Worm (Caenorhabditis elegans): ENCODE data around the gene grl-14.

Gene grl-14

DNA sequence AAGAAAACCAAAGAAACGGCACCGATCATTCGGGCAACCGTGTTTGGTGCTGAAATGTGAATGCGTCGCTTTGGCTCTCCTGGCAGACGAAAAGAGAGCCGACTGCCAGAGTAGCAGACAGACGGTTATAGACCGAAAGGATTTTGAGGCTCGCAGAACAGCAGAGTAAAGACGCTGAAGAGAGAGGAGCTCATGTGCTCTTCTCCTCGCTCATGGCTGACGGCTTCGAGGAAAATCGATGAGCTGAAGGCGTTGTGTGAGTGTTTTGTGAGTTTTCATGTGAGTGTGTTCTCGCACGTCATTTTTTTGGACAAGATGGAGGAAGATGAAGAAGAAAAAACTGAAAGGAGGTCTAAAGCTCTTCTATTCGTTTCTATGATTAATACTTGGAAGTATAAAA is 3.5 kb downstream of the grl-14 start, which contains the start of gene sbt-1 (continued):
- TF ChIP-seq fos-1 (tag; optimal IDR thresholded peaks at IDR 0.05) (peak; percentile 37), mdl-1 (tag; optimal IDR thresholded peaks at IDR 0.05) (peak in 1 of 2 experiments; percentile 45), mep-1 (tag; optimal IDR thresholded peaks at IDR 0.05) (peak; percentile 58), unc-86 (tag; optimal IDR thresholded peaks at IDR 0.05) (peak; percentile 86)

DNA sequence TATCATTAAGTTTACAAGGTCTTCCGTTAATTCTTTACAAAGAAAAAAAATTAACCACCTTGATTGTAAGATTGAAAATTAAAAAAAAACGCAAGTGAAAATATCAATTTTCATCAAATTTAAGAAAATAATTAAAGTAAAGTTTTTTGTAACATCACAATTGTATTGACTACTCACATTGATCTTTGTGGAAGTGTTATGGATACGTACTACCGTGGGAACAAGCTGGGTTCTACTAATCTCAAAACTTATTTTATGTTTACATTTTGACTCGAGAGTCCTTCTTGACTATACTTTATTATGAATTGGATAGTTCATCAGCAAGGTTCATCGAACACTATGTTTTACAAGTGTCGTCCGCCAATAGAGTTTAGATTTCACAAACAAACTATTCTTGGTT is 4.2 kb downstream of the grl-14 start, which contains the start of gene num-1:
Gene num-1 (plus strand): TSS at position 301 of the 400 bp plus-strand sequence.
- TF ChIP-seq C34B4.2 (tag; optimal IDR thresholded peaks at IDR 0.05) (no peak), efl-1 (optimal IDR thresholded peaks at IDR 0.05) (no peak), efl-1 (GFP tag; optimal IDR thresholded peaks at IDR 0.05 in 1 of 2) (no peak), lin-35 (GFP tag; optimal IDR thresholded peaks at IDR 0.05) (no peak), nhr-19 (GFP tag; conservative IDR thresholded peaks at IDR 0.05) (no peak)

DNA sequence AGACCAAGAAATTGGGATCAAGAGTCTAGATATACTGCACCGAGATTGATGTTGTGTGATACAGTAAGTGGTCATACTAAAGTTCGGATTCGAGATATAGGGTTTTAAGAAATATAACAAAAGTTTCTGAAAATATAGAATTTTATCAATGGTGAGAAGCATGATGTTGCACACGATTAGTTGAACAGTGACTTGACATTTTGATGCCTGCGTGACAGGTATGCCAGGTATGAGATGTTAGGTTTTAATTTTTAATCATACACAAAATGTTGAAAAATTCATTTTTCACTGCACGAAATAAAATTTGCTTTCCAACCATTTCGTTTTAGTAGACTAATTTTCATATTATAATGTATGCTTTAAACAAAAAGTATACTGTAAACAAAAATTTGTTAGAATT is 5.0 kb downstream of the grl-14 start:
- TF ChIP-seq nhr-19 (GFP tag; conservative IDR thresholded peaks at IDR 0.05), result no peak
- no peak for TF ChIP-seq zag-1 (tag; optimal IDR thresholded peaks at IDR 0.05)
- TF ChIP-seq nhr-90 (tag; optimal IDR thresholded peaks at IDR 0.05; ENCODE audit: poor library complexity), result no peak
- no peak for TF ChIP-seq nhr-47 (tag; optimal IDR thresholded peaks at IDR 0.05)
- no peak for TF ChIP-seq nhr-12 (tag; optimal IDR thresholded peaks at IDR 0.05)
- no peak for TF ChIP-seq sox-4 (tag; optimal IDR thresholded peaks at IDR 0.05)
- TF ChIP-seq unc-62 (GFP tag; optimal IDR thresholded peaks at IDR 0.05), result no peak
- TF ChIP-seq dsc-1 (tag; optimal IDR thresholded peaks at IDR 0.05), result no peak
- no peak for TF ChIP-seq skn-1 (tag; optimal IDR thresholded peaks at IDR 0.05)
- TF ChIP-seq sptf-1 (tag; optimal IDR thresholded peaks at IDR 0.05), result no peak
- no peak for TF ChIP-seq fkh-4 (tag; optimal IDR thresholded peaks at IDR 0.05; ENCODE audit: borderline replicate concordance)
- no peak for TF ChIP-seq lsy-2 (tag; optimal IDR thresholded peaks at IDR 0.05)
- no peak for TF ChIP-seq fkh-10 (GFP tag; optimal IDR thresholded peaks at IDR 0.05)
- TF ChIP-seq tlp-1 (tag; optimal IDR thresholded peaks at IDR 0.05), result no peak
- TF ChIP-seq nhr-11 (tag; optimal IDR thresholded peaks at IDR 0.05), result no peak
- TF ChIP-seq zip-4 (GFP tag; optimal IDR thresholded peaks at IDR 0.05), result no peak
- no peak for TF ChIP-seq jun-1 (tag; optimal IDR thresholded peaks at IDR 0.05)
- TF ChIP-seq egl-13 (tag; optimal IDR thresholded peaks at IDR 0.05), result no peak
- TF ChIP-seq hlh-17 (GFP tag; optimal IDR thresholded peaks at IDR 0.05; ENCODE audit: borderline replicate concordance), result no peak
- TF ChIP-seq fos-1 (tag; optimal IDR thresholded peaks at IDR 0.05), result no peak

DNA sequence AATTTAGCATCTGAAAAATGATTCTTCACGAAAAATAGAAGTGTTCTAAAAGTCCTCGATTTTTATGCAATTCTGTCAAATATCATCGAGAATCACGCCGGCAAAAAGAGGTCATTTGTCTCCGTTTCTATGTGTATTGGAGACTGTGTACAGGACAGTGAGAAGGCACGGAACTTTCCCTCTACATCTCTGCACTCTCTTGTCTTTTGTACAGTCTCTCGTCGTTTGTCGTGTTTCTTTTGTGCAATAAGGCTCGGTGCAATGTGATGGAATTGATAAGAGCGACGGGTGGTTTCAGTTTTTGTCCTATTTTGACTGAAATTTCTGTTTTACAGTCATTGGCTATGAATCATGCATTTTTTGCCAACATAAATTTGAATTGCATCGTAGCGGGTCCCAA is 6.5 kb downstream of the grl-14 start:
- TF ChIP-seq dpl-1 (GFP tag; optimal IDR thresholded peaks at IDR 0.05) (no peak), lsy-2 (tag; optimal IDR thresholded peaks at IDR 0.05) (peak in 1 of 2 experiments; percentile 31), elt-2 (tag; optimal IDR thresholded peaks at IDR 0.05) (peak; percentile 40), nhr-85 (tag) (peak; percentile 34), alr-1 (tag; optimal IDR thresholded peaks at IDR 0.05; ENCODE audit: borderline replicate concordance) (no peak), mdl-1 (tag; optimal IDR thresholded peaks at IDR 0.05) (peak in 1 of 2 experiments; percentile 18), vab-15 (tag; optimal IDR thresholded peaks at IDR 0.05) (no peak), ceh-88 (GFP tag; IDR thresholded peaks at IDR 0.05) (no peak), zag-1 (tag; optimal IDR thresholded peaks at IDR 0.05) (no peak), ceh-63 (GFP tag; optimal IDR thresholded peaks at IDR 0.05) (no peak), unc-62 (GFP tag; optimal IDR thresholded peaks at IDR 0.05) (no peak), nhr-20 (tag; optimal IDR thresholded peaks at IDR 0.05) (peak; percentile 4), blmp-1 (tag; optimal IDR thresholded peaks at IDR 0.05) (peak; percentile 58), lin-14 (GFP tag; optimal IDR thresholded peaks at IDR 0.05) (peak; percentile 21), lin-35 (GFP tag; optimal IDR thresholded peaks at IDR 0.05) (peak in 1 of 2 experiments; percentile 32), snu-23 (GFP tag; optimal IDR thresholded peaks at IDR 0.05) (peak; percentile 16)

Measured in whole organism, L1 larva.